Fruit fly (Drosophila melanogaster): ENCODE results near the gene Ubc2.

Gene Ubc2

dm6 chr2L:10800877-10801719, 33.3 kb upstream of the Ubc2 start, which contains the start of gene CG31869 (continued):
- peak; percentile 43 for TF ChIP-seq lz (GFP tag; optimal IDR thresholded peaks at IDR 0.05)
- TF ChIP-seq dsx (GFP tag; optimal IDR thresholded peaks at IDR 0.05; ENCODE audit: poor library complexity, severe bottlenecking), result peak; percentile 13
- no peak for TF ChIP-seq CG11294 (GFP tag; IDR thresholded peaks at IDR 0.05)
- TF ChIP-seq CG10669 (GFP tag; optimal IDR thresholded peaks at IDR 0.05), result peak; percentile 8
- TF ChIP-seq CG31627 (GFP tag; optimal IDR thresholded peaks at IDR 0.05), result peak; percentile 25
- no peak for TF ChIP-seq fd85E (GFP tag; optimal IDR thresholded peaks at IDR 0.05)
- peak in 1 of 2 experiments; percentile 14 for TF ChIP-seq ss (GFP tag; optimal IDR thresholded peaks at IDR 0.05)
- peak; percentile 31 for TF ChIP-seq CG7368 (GFP tag; optimal IDR thresholded peaks at IDR 0.05)
- no peak for TF ChIP-seq Ets96B (tag; optimal IDR thresholded peaks at IDR 0.05)

dm6 chr2L:10795731-10796130, 27.9 kb upstream of the Ubc2 start:
- TF ChIP-seq Eip75B (GFP tag; optimal IDR thresholded peaks at IDR 0.05), result no peak
- no peak for TF ChIP-seq Gug (GFP tag; IDR thresholded peaks at IDR 0.05)
- TF ChIP-seq CG6854 (GFP tag; optimal IDR thresholded peaks at IDR 0.05), result no peak
- no peak for TF ChIP-seq acj6 (GFP tag; optimal IDR thresholded peaks at IDR 0.05)
- no peak for TF ChIP-seq dac (GFP tag; optimal IDR thresholded peaks at IDR 0.05)
- no peak for TF ChIP-seq Sox14 (GFP tag; optimal IDR thresholded peaks at IDR 0.05)
- no peak for TF ChIP-seq CG6792 (GFP tag; optimal IDR thresholded peaks at IDR 0.05)
- no peak for TF ChIP-seq CG11902 (GFP tag; optimal IDR thresholded peaks at IDR 0.05)
- TF ChIP-seq CG6163 (GFP tag; IDR thresholded peaks at IDR 0.05), result no peak
- no peak for TF ChIP-seq CG8319 (GFP tag; optimal IDR thresholded peaks at IDR 0.05)
- no peak for TF ChIP-seq Smox (GFP tag; optimal IDR thresholded peaks at IDR 0.05)
- TF ChIP-seq CG11294 (GFP tag; IDR thresholded peaks at IDR 0.05), result no peak
- no peak for TF ChIP-seq Hr4 (GFP tag; optimal IDR thresholded peaks at IDR 0.05)
- TF ChIP-seq CG16779 (tag; optimal IDR thresholded peaks at IDR 0.05), result no peak
- TF ChIP-seq CG34406 (GFP tag; optimal IDR thresholded peaks at IDR 0.05), result no peak

- TF ChIP-seq OdsH (GFP tag; optimal IDR thresholded peaks at IDR 0.05) (no peak), CG7368 (GFP tag; optimal IDR thresholded peaks at IDR 0.05) (no peak), svp (GFP tag) (no peak), CG3919 (GFP tag; optimal IDR thresholded peaks at IDR 0.05) (peak; percentile 19), Eip75B (GFP tag; optimal IDR thresholded peaks at IDR 0.05) (no peak), CG6276 (GFP tag; optimal IDR thresholded peaks at IDR 0.05) (no peak), CG6808 (GFP tag; optimal IDR thresholded peaks at IDR 0.05) (peak; percentile 55), CG4318 (GFP tag; optimal IDR thresholded peaks at IDR 0.05) (no peak), esn (GFP tag; optimal IDR thresholded peaks at IDR 0.05) (no peak), CG11294 (GFP tag; IDR thresholded peaks at IDR 0.05) (no peak), CG32006 (GFP tag; optimal IDR thresholded peaks at IDR 0.05) (no peak), CG8319 (GFP tag; optimal IDR thresholded peaks at IDR 0.05) (no peak), Smox (GFP tag; optimal IDR thresholded peaks at IDR 0.05) (no peak), CG11762 (GFP tag; optimal IDR thresholded peaks at IDR 0.05; ENCODE audit: insufficient read depth) (no peak), CG9139 (GFP tag; optimal IDR thresholded peaks at IDR 0.05) (peak; percentile 63), spab (GFP tag; optimal IDR thresholded peaks at IDR 0.05) (peak; percentile 23), Hr39 (GFP tag; optimal IDR thresholded peaks at IDR 0.05) (no peak), CG11902 (GFP tag; optimal IDR thresholded peaks at IDR 0.05) (no peak), CG8119 (GFP tag; IDR thresholded peaks at IDR 0.05) (no peak), vri (GFP tag; optimal IDR thresholded peaks at IDR 0.05) (peak; percentile 11), cyc (GFP tag; optimal IDR thresholded peaks at IDR 0.05) (no peak), Hr4 (GFP tag; optimal IDR thresholded peaks at IDR 0.05) (no peak), fd59A (GFP tag; optimal IDR thresholded peaks at IDR 0.05) (no peak), CG6163 (GFP tag; IDR thresholded peaks at IDR 0.05) (peak; percentile 57; the same call in 2 of the 3 replicates), dac (GFP tag; optimal IDR thresholded peaks at IDR 0.05) (no peak), CG15336 (GFP tag; IDR thresholded peaks at IDR 0.05) (no peak), topi (GFP tag; optimal IDR thresholded peaks at IDR 0.05) (no peak), CG1621 (tag; optimal IDR thresholded peaks at IDR 0.05) (no peak), CG16779 (tag; optimal IDR thresholded peaks at IDR 0.05) (no peak), CG10631 (GFP tag; optimal IDR thresholded peaks at IDR 0.05) (no peak), CG3032 (tag; optimal IDR thresholded peaks at IDR 0.05) (no peak), ss (GFP tag; optimal IDR thresholded peaks at IDR 0.05) (peak; percentile 20 to 70), dsx (GFP tag; optimal IDR thresholded peaks at IDR 0.05; ENCODE audit: poor library complexity, severe bottlenecking) (no peak), Eip78C (GFP tag) (peak; percentile 75)
These were observed 26.2 kb upstream of the Ubc2 start for dm6 chr2L:10794032-10794431.
